Worm (Caenorhabditis elegans) whole organism, midembryonic: Measurements from ENCODE around the gene msp-32.

Source experiments
- T22C8.4 ChIP-seq: fragments of 200-800 bp; sonication (Bioruptor generic); IDR thresholded peaks from 2 replicates; pipeline ENCODE4 v1.3.6; 2022; ENCODE audit warnings: missing genetic modification characterization, missing compliant biosample characterization
- cog-1 ChIP-seq: sonication (generic microtip); optimal IDR thresholded peaks from 2 replicates; lab custom pipeline; 2016; ENCODE audit warnings: missing genetic modification characterization, missing compliant biosample characterization
- flt-1 ChIP-seq: fragments of 200-800 bp; sonication (Bioruptor generic); IDR thresholded peaks from 2 replicates; pipeline ENCODE4 v1.3.6; 2022; ENCODE audit warnings: missing genetic modification characterization, missing compliant biosample characterization
- klf-2 ChIP-seq: fragments of 200-800 bp; sonication (Bioruptor generic); conservative IDR thresholded peaks from 2 replicates; pipeline ENCODE4 v1.3.6; 2022; ENCODE audit warnings: missing genetic modification reagents, missing genetic modification characterization, missing compliant biosample characterization
- med-1 ChIP-seq: sonication (generic microtip); optimal IDR thresholded peaks from 2 replicates; lab custom pipeline; 2017; ENCODE audit warnings: missing genetic modification characterization, mild to moderate bottlenecking, missing compliant biosample characterization, antibody characterized with exemption, missing genetic modification reagents; ENCODE audit not compliant: insufficient read depth
- ref-1 ChIP-seq: fragments of 200-800 bp; sonication (Bioruptor generic); conservative IDR thresholded peaks from 2 replicates; pipeline ENCODE4 v1.3.6; 2022; ENCODE audit warnings: missing genetic modification reagents, missing genetic modification characterization, missing compliant biosample characterization
- tab-1 ChIP-seq: fragments of 200-800 bp; sonication (Bioruptor generic); IDR thresholded peaks from 2 replicates; pipeline ENCODE4 v1.3.6; 2022; ENCODE audit warnings: missing genetic modification characterization, missing compliant biosample characterization
- ztf-23 ChIP-seq: fragments of 200-800 bp; sonication (Bioruptor generic); IDR thresholded peaks from 2 replicates; pipeline ENCODE4 v1.3.6; 2022; ENCODE audit warnings: missing genetic modification reagents, missing genetic modification characterization, missing compliant biosample characterization
- ztf-29 ChIP-seq: fragments of 200-800 bp; sonication (Bioruptor generic); IDR thresholded peaks from 2 replicates; pipeline ENCODE4 v1.3.6; 2022; ENCODE audit warnings: missing genetic modification reagents, missing genetic modification characterization, missing compliant biosample characterization

msp-32 gene

DNA sequence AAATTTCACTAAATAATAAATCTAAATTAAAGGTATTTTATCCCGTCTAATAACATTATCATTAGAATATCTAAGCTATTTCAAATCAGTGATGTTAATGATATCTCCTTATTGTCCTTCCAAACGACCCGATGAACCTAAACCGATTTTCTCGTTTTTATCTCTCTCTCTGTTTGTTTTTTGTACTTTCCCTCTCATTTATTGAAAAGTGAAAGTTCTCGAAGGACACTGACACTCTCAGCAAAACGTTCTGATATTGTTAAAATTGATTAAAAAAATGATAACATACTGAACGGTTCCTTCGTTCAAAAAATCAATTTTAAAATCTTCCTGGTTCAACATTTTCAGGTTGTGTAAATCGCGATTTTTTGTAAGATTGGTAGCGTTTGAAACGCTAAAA, 22.5 kb upstream of the msp-32 start, which contains the start of gene F11G11.13:
Gene F11G11.13 (minus strand): TSS at position 89 of the 400 bp plus-strand sequence.
- no peak for TF ChIP-seq med-1
- TF ChIP-seq cog-1 (tag; lab: Kevin White, UChicago) = no peak
- TF ChIP-seq klf-2 (GFP tag; lab: Robert Waterston, UW) = no peak
- no peak for TF ChIP-seq tab-1 (GFP tag; lab: Robert Waterston, UW)
- TF ChIP-seq flt-1 (GFP tag; lab: Robert Waterston, UW) = no peak
- no peak for TF ChIP-seq ref-1 (GFP tag; lab: Robert Waterston, UW)
- TF ChIP-seq ztf-23 (GFP tag; lab: Robert Waterston, UW) = no peak
- no peak for TF ChIP-seq ztf-29
- no peak for TF ChIP-seq T22C8.4 (GFP tag; lab: Robert Waterston, UW)

DNA sequence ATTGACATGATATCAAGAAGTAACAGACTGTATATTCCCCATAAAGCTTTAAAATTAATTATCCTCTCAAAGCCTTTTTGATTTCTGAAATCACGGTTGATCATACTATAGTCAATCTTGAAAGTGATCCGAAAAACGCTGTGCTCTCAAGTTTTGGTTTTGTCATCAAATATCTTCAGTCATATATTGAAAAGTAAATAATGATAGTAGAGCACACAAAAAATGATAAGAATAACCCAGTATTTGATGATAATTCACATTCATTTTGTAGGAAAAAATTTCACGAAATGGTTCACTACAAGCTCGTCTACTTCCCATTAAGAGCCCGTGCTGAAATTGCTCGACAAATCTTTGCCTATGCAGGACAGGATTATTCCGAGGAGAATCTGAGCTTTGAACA, 19.0 kb upstream of the msp-32 start, which contains the start of gene gst-6:
Gene gst-6 (plus strand): TSS at position 263 of the 400 bp plus-strand sequence.
- TF ChIP-seq flt-1 (GFP tag; lab: Robert Waterston, UW) (no peak), tab-1 (GFP tag; lab: Robert Waterston, UW) (no peak), ref-1 (GFP tag; lab: Robert Waterston, UW) (no peak), med-1 (no peak), ztf-23 (GFP tag; lab: Robert Waterston, UW) (no peak), T22C8.4 (GFP tag; lab: Robert Waterston, UW) (no peak), cog-1 (tag; lab: Kevin White, UChicago) (no peak), ztf-29 (no peak), klf-2 (GFP tag; lab: Robert Waterston, UW) (no peak)

DNA sequence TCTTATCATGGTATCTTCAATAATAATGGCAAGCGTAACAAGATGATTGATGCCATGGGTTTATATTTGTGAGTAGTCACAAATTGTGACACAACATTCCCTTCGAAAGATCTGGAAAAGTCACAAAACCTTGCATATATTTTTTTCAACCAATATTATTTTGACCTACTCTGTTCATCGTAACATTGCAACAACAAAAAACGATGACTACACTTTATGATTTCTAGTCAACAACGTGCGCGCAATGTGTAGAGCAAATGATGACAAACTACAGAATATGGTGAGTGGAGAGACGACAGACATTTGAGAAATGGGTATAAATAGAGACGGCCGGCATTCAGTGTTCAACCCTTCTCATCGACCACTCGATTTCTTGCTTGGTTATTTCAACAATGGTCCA, 16.9 kb upstream of the msp-32 start, which contains the start of gene gst-7:
Gene gst-7 (plus strand): TSS at position 336 of the 400 bp plus-strand sequence.
- TF ChIP-seq ztf-29 (no peak), cog-1 (tag; lab: Kevin White, UChicago) (no peak), ref-1 (GFP tag; lab: Robert Waterston, UW) (no peak), klf-2 (GFP tag; lab: Robert Waterston, UW) (no peak), flt-1 (GFP tag; lab: Robert Waterston, UW) (no peak), tab-1 (GFP tag; lab: Robert Waterston, UW) (no peak), ztf-23 (GFP tag; lab: Robert Waterston, UW) (no peak)

DNA sequence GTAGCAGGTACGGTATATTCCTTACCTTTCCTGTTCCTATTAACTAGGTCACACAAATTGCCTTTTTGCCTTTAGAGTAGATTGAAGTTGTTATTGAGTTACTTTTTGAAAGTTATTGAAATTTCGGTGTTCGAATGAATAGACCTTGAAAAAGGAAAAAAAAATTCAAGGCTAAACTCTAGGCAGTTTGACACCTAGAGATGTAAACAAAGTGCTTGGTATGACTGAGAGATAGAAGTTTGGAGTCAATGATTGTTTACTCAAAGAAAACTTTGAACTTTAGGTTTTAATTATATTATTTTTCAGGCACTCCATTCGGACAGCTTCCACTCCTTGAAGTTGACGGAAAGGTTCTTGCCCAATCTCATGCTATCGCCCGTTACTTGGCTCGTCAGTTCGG, 16.1 kb upstream of the msp-32 start:
- no peak for TF ChIP-seq ref-1 (GFP tag; lab: Robert Waterston, UW)

DNA sequence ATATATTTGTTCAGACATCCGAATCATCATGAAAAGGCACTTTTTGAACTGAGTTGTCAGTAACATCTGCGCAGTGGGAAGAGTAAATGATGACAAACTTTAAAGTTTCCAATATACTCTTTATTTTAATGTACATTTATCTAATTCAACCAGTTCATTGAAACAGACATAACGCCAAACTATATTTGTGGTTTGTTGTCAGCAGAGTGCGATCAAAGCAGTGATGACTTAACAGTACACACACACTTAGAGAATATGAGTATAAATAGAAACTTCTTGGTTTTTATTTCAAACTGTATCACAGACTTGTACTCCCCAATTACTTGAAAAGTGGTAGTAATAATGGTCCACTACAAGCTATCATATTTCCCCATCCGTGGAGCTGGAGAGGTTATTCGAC, 15.2 kb upstream of the msp-32 start, which contains the start of gene gst-8:
Gene gst-8 (plus strand): TSS at position 301 of the 400 bp plus-strand sequence.
- TF ChIP-seq tab-1 (GFP tag; lab: Robert Waterston, UW) = no peak
- no peak for TF ChIP-seq flt-1 (GFP tag; lab: Robert Waterston, UW)
- TF ChIP-seq ztf-29 = no peak
- TF ChIP-seq med-1 = no peak
- no peak for TF ChIP-seq cog-1 (tag; lab: Kevin White, UChicago)
- TF ChIP-seq ztf-23 (GFP tag; lab: Robert Waterston, UW) = no peak
- no peak for TF ChIP-seq klf-2 (GFP tag; lab: Robert Waterston, UW)
- TF ChIP-seq ref-1 (GFP tag; lab: Robert Waterston, UW) = no peak
- TF ChIP-seq T22C8.4 (GFP tag; lab: Robert Waterston, UW) = no peak

DNA sequence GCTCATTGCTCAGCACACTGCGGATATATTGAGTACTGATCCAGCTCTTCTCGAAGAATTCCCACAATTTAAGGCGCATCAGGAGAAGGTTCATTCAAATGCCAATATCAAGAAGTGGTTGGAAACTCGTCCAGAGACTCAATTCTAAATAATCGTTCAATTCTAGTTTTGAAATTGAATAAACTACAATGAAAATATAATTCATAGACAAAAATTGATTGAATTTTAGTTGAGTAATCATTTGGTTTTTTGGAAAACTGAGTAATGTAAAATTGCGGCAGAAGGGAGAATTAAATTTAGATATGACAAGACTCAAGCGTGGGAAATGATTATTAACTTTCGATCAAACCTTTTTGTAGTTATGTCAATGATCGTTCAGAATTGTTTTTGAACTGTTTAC, 14.2 kb upstream of the msp-32 start:
- TF ChIP-seq flt-1 (GFP tag; lab: Robert Waterston, UW) = no peak
- TF ChIP-seq tab-1 (GFP tag; lab: Robert Waterston, UW) = no peak
- TF ChIP-seq klf-2 (GFP tag; lab: Robert Waterston, UW) = no peak
- no peak for TF ChIP-seq ztf-29
- TF ChIP-seq T22C8.4 (GFP tag; lab: Robert Waterston, UW) = no peak
- TF ChIP-seq ztf-23 (GFP tag; lab: Robert Waterston, UW) = no peak
- no peak for TF ChIP-seq ref-1 (GFP tag; lab: Robert Waterston, UW)
- TF ChIP-seq med-1 = no peak
- TF ChIP-seq cog-1 (tag; lab: Kevin White, UChicago) = no peak

DNA sequence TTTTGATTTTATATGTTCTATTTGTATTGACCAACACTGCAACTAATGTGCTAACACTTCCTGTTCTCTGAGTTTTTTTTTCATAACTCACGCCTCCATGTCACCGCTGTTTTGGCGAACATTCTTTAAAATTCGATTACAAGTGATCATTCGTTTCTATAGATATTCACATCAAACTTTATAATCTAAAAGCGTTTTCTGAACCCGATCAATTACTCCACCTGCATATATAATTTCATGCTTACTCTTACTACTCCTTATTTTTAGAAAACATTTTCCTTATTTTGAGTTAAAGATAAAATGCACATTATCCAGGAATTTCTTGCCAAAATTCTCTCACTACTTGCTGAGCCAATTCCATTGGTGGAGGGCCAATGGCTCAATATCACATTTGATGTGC, 12.7 kb upstream of the msp-32 start, which contains the start of gene R05F9.7:
Gene R05F9.7 (plus strand): TSS at position 301 of the 400 bp plus-strand sequence.
- TF ChIP-seq tab-1 (GFP tag; lab: Robert Waterston, UW) = no peak
- TF ChIP-seq ref-1 (GFP tag; lab: Robert Waterston, UW) = no peak
- no peak for TF ChIP-seq ztf-29
- no peak for TF ChIP-seq flt-1 (GFP tag; lab: Robert Waterston, UW)
- no peak for TF ChIP-seq med-1
- no peak for TF ChIP-seq T22C8.4 (GFP tag; lab: Robert Waterston, UW)
- TF ChIP-seq cog-1 (tag; lab: Kevin White, UChicago) = no peak
- TF ChIP-seq klf-2 (GFP tag; lab: Robert Waterston, UW) = no peak

DNA sequence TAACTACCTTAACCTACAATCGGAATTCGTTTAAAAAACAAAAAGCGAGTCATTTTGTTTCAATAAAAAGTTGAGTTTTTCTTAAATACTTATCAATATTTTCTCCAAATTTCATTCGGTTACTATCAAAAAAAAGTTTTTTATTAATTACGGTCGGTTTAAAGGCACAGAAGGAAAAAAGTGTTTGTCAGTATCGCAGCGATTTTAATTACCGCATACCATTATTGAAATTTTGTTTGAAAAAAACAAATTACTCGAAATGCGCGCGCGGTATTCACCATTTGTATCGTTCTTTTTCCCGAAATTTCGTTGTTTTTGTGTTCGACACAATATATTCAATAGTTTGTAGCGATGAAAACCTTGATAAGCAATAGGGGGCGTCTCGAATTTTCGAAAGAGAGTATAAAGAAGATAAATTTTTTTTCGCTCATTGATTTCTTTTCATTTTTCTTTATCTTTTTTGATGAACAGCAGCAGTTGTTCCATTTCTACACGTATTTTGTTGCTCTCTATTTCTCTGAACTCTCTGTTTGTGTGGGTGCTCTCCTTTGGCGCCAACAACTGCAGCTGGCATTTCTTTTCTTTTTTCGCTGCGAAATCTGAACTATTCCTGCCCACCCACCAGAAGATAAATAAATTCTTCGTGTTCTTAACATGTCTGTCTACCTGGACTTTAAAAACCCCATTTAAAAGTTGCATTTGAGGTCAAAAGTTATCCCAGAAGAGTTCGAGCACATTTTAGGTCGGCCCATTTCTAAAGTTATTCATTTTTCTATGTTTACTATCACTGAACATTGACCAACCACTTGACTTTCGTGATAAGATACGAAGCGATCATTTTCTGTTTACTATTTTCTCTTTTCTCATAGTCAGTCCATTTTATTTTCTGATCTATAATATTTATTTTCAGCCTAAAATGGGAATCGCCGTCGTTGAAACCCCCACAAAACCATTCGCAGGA, 9.8 kb upstream of the msp-32 start, which contains the start of gene pgm-1:
Gene pgm-1 (plus strand): TSS at position 911 of the 961 bp plus-strand sequence.
- TF ChIP-seq klf-2 (GFP tag; lab: Robert Waterston, UW) (no peak), flt-1 (GFP tag; lab: Robert Waterston, UW) (no peak), ztf-23 (GFP tag; lab: Robert Waterston, UW) (no peak), ztf-29 (no peak), cog-1 (tag; lab: Kevin White, UChicago) (no peak), tab-1 (GFP tag; lab: Robert Waterston, UW) (no peak), med-1 (no peak), ref-1 (GFP tag; lab: Robert Waterston, UW) (no peak), T22C8.4 (GFP tag; lab: Robert Waterston, UW) (no peak)
